Worm (Caenorhabditis elegans) whole organism, L4 larva: Measurements from ENCODE around the gene nhr-183.

Source experiments
- egl-27 ChIP-seq: sonication (generic microtip); optimal IDR thresholded peaks from 3 replicates; lab custom pipeline; 2017; ENCODE audit warnings: missing biosample characterization, missing genetic modification reagents, missing genetic modification characterization
- lin-13 ChIP-seq: fragments of 150-350 bp; optimal IDR thresholded peaks from 2 replicates; lab custom pipeline; 2014; ENCODE audit warnings: missing biosample characterization, missing genetic modification reagents, missing genetic modification characterization
- nhr-25 ChIP-seq: sonication (generic microtip); optimal IDR thresholded peaks from 2 replicates; lab custom pipeline; 2017; ENCODE audit warnings: missing genetic modification characterization, mild to moderate bottlenecking, missing compliant biosample characterization, antibody characterized with exemption, moderate library complexity, borderline replicate concordance; ENCODE audit not compliant: insufficient read depth
- nhr-6 ChIP-seq: fragments of 150-350 bp; optimal IDR thresholded peaks from 2 replicates; lab custom pipeline; 2014; ENCODE audit warnings: missing biosample characterization, missing genetic modification characterization
- pqm-1 ChIP-seq: sonication (generic microtip); optimal IDR thresholded peaks from 2 replicates; lab custom pipeline; 2017; ENCODE audit warnings: missing biosample characterization, missing genetic modification characterization
- unc-62 ChIP-seq, 3 experiments: fragments of 150-350 bp in 1 of 3; sonication (generic microtip); optimal IDR thresholded peaks in 2 of 3; peaks in 1 of 3; 1 replicate in 1 of 3; 2 replicates in 2 of 3; lab custom pipeline; 2014 to 2017; ENCODE audit warnings: missing biosample characterization in 3 of 3, missing genetic modification characterization in 3 of 3, missing genetic modification reagents in 3 of 3, missing genotype in 1 of 3

DNA sequence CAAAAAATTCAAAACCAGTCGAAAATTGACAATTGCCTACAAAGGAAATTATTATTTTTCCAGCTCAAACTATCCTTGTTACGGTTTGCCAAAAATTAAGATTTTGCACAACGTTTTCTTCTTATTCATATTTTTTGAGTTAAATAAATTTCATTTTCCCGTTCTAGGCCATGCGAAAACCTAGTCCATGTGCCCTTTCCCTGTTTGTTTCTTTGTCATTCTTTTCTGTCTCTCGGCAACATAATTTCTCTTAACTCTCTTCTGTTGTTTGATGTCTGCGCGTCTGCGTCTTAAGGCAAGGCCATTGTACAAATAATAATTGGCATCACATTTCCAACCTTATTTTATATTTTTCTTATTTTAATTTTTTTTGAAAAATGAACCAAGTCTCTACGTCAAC is 17.1 kb upstream of the nhr-183 start, which contains the start of gene nhr-228:
- TF ChIP-seq egl-27 (tag; lab: Kevin White, UChicago) (no peak), nhr-25 (no peak), unc-62 (GFP tag; optimal IDR thresholded peaks at IDR 0.05 in 1 of 2; lab: Kevin White, UChicago) (no peak), unc-62 (tag; optimal IDR thresholded peaks at IDR 0.05; lab: Kevin White, UChicago) (no peak), lin-13 (GFP tag; lab: Kevin White, UChicago) (no peak), nhr-6 (peak; percentile 21), pqm-1 (tag; lab: Kevin White, UChicago) (peak; percentile 57)
